Worm (Caenorhabditis elegans) whole organism, L4 larva: Measurements from ENCODE around the gene mrck-1.
A peak's percentile ranks its signal among the peaks of the same experiment; 100 is the strongest.

Experiments
- F10B5.3 ChIP-seq: sonication (generic microtip); optimal IDR thresholded peaks from 2 replicates; lab custom pipeline; 2016; ENCODE audit warnings: mild to moderate bottlenecking, missing genetic modification characterization, missing compliant biosample characterization
- F44E2.7 ChIP-seq: fragments of 200-800 bp; sonication (Bioruptor generic); IDR thresholded peaks from 2 replicates; pipeline ENCODE4 v2.1.2; 2022; ENCODE audit warnings: missing genetic modification characterization, missing compliant biosample characterization
- R02D3.7 ChIP-seq: fragments of 150-350 bp; sonication (generic microtip); optimal IDR thresholded peaks from 3 replicates; lab custom pipeline; 2014; ENCODE audit warnings: missing biosample characterization, missing genetic modification characterization
- T20F7.1 ChIP-seq: fragments of 200-800 bp; sonication (Bioruptor generic); optimal IDR thresholded peaks from 2 replicates; lab custom pipeline; 2018; ENCODE audit warnings: mild to moderate bottlenecking, missing genetic modification characterization, missing compliant biosample characterization
- T26A8.4 ChIP-seq: fragments of 200-800 bp; sonication (Bioruptor generic); IDR thresholded peaks from 2 replicates; pipeline ENCODE4 v1.3.6; 2022; ENCODE audit warnings: missing genetic modification characterization, missing compliant biosample characterization
- Y48G9A.11 ChIP-seq: fragments of 200-800 bp; sonication (Bioruptor generic); IDR thresholded peaks from 2 replicates; pipeline ENCODE4 v1.3.6; 2022; ENCODE audit warnings: missing genetic modification reagents, missing genetic modification characterization, missing compliant biosample characterization
- Y5F2A.4 ChIP-seq: fragments of 200-800 bp; sonication (Bioruptor generic); optimal IDR thresholded peaks from 2 replicates; lab custom pipeline; 2018; ENCODE audit warnings: mild to moderate bottlenecking, missing genetic modification characterization, missing compliant biosample characterization
- Y75B8A.6 ChIP-seq: fragments of 200-800 bp; sonication (Bioruptor generic); IDR thresholded peaks from 2 replicates; pipeline ENCODE4 v1.3.6; 2022; ENCODE audit warnings: missing genetic modification reagents, missing genetic modification characterization, missing compliant biosample characterization
- ZK546.5 ChIP-seq, 2 experiments: sonication (generic microtip); optimal IDR thresholded peaks; 2 replicates each; lab custom pipeline; 2017; ENCODE audit warnings: missing biosample characterization in 2 of 2, missing genetic modification characterization in 2 of 2
- attf-4 ChIP-seq: sonication (generic microtip); optimal IDR thresholded peaks from 3 replicates; lab custom pipeline; 2017; ENCODE audit warnings: missing biosample characterization, missing genetic modification characterization
- ceh-28 ChIP-seq: fragments of 150-350 bp; optimal IDR thresholded peaks from 2 replicates; lab custom pipeline; 2014; ENCODE audit warnings: missing biosample characterization, missing genetic modification reagents, missing genetic modification characterization
- ceh-44 ChIP-seq: fragments of 200-800 bp; sonication (Bioruptor generic); IDR thresholded peaks from 2 replicates; pipeline ENCODE4 v1.3.6; 2022; ENCODE audit warnings: missing genetic modification reagents, missing genetic modification characterization, missing compliant biosample characterization
- ceh-82 ChIP-seq: sonication (generic microtip); optimal IDR thresholded peaks from 2 replicates; lab custom pipeline; 2017; ENCODE audit warnings: missing biosample characterization, missing genetic modification characterization
- cey-2 ChIP-seq: sonication (generic microtip); optimal IDR thresholded peaks from 3 replicates; lab custom pipeline; 2017; ENCODE audit warnings: missing genetic modification characterization, mild to moderate bottlenecking, missing compliant biosample characterization, antibody characterized with exemption, borderline replicate concordance; ENCODE audit not compliant: insufficient read depth
- daf-12 ChIP-seq: fragments of 150-350 bp; optimal IDR thresholded peaks from 2 replicates; lab custom pipeline; 2014; ENCODE audit warnings: missing biosample characterization, missing genetic modification reagents, missing genetic modification characterization
- daf-16 ChIP-seq, 3 experiments: sonication (generic microtip); optimal IDR thresholded peaks; 2 replicates each; lab custom pipeline; 2016 to 2017; ENCODE audit warnings: missing genetic modification characterization in 3 of 3, missing genetic modification reagents in 3 of 3, mild to moderate bottlenecking in 2 of 3, missing compliant biosample characterization in 2 of 3, missing biosample characterization in 1 of 3, moderate library complexity in 1 of 3
- daf-19 ChIP-seq: fragments of 200-800 bp; sonication (Bioruptor generic); conservative IDR thresholded peaks from 2 replicates; pipeline ENCODE4 v1.3.6; 2022; ENCODE audit warnings: missing genetic modification characterization, missing compliant biosample characterization
- egl-27 ChIP-seq: sonication (generic microtip); optimal IDR thresholded peaks from 3 replicates; lab custom pipeline; 2017; ENCODE audit warnings: missing biosample characterization, missing genetic modification reagents, missing genetic modification characterization
- fkh-10 ChIP-seq: fragments of 150-350 bp; optimal IDR thresholded peaks from 2 replicates; lab custom pipeline; 2014; ENCODE audit warnings: missing biosample characterization, missing genetic modification reagents, missing genetic modification characterization
- gei-8 ChIP-seq: fragments of 200-800 bp; sonication (Bioruptor generic); optimal IDR thresholded peaks from 2 replicates; lab custom pipeline; 2018; ENCODE audit warnings: mild to moderate bottlenecking, missing genetic modification characterization, missing compliant biosample characterization
- hif-1 ChIP-seq, 2 experiments: sonication (generic microtip); optimal IDR thresholded peaks; 2 replicates each; lab custom pipeline; 2016 to 2017; ENCODE audit warnings: missing compliant biosample characterization in 2 of 2, missing genetic modification characterization in 2 of 2, missing genetic modification reagents in 2 of 2, missing genotype in 2 of 2, mild to moderate bottlenecking in 1 of 2
- hlh-11 ChIP-seq: fragments of 200-800 bp; sonication (Bioruptor generic); optimal IDR thresholded peaks from 2 replicates; lab custom pipeline; 2018; ENCODE audit warnings: mild to moderate bottlenecking, missing genetic modification characterization, missing compliant biosample characterization
- hlh-30 ChIP-seq: sonication (generic microtip); optimal IDR thresholded peaks from 2 replicates; lab custom pipeline; 2017; ENCODE audit warnings: antibody characterized with exemption, mild to moderate bottlenecking, missing genetic modification characterization, missing compliant biosample characterization; ENCODE audit not compliant: insufficient read depth
- lin-13 ChIP-seq: fragments of 150-350 bp; optimal IDR thresholded peaks from 2 replicates; lab custom pipeline; 2014; ENCODE audit warnings: missing biosample characterization, missing genetic modification reagents, missing genetic modification characterization
- lin-29 ChIP-seq: fragments of 200-800 bp; sonication (Bioruptor generic); IDR thresholded peaks from 2 replicates; pipeline ENCODE4 v1.3.6; 2022; ENCODE audit warnings: missing genetic modification reagents, missing genetic modification characterization, missing compliant biosample characterization
- lin-38 ChIP-seq: fragments of 200-800 bp; sonication (Bioruptor generic); IDR thresholded peaks from 2 replicates; pipeline ENCODE4 v1.3.6; 2022; ENCODE audit warnings: missing genetic modification reagents, missing genetic modification characterization, missing compliant biosample characterization
- lsy-2 ChIP-seq, 2 experiments: fragments of 150-350 bp in 1 of 2; sonication (generic microtip) in 1 of 2; optimal IDR thresholded peaks; 2 replicates each; lab custom pipeline; 2014 to 2017; ENCODE audit warnings: missing biosample characterization in 2 of 2, missing genetic modification characterization in 2 of 2
- mdl-1 ChIP-seq, 2 experiments: fragments of 150-350 bp in 1 of 2; sonication (generic microtip) in 1 of 2; optimal IDR thresholded peaks; 2 replicates each; lab custom pipeline; 2014 to 2017; ENCODE audit warnings: missing biosample characterization in 2 of 2, missing genetic modification characterization in 2 of 2
- mdt-29 ChIP-seq: fragments of 200-800 bp; sonication (Bioruptor generic); IDR thresholded peaks from 2 replicates; pipeline ENCODE4 v1.3.6; 2022; ENCODE audit warnings: missing genetic modification reagents, missing genetic modification characterization, missing compliant biosample characterization
- mep-1 ChIP-seq: fragments of 150-350 bp; sonication (generic microtip); optimal IDR thresholded peaks from 3 replicates; lab custom pipeline; 2014; ENCODE audit warnings: missing biosample characterization, missing genetic modification characterization
- mes-2 ChIP-seq: sonication (generic microtip); optimal IDR thresholded peaks from 2 replicates; lab custom pipeline; 2016; ENCODE audit warnings: missing genotype, mild to moderate bottlenecking, missing genetic modification characterization, missing compliant biosample characterization; ENCODE audit not compliant: poor library complexity, severe bottlenecking
- mxl-2 ChIP-seq: fragments of 200-800 bp; sonication (Bioruptor generic); conservative IDR thresholded peaks from 2 replicates; pipeline ENCODE4 v1.3.6; 2022; ENCODE audit warnings: missing genetic modification reagents, missing genetic modification characterization, missing compliant biosample characterization
- nhr-10 ChIP-seq: fragments of 150-350 bp; optimal IDR thresholded peaks from 2 replicates; lab custom pipeline; 2014; ENCODE audit warnings: missing biosample characterization, missing genetic modification characterization
- nhr-25 ChIP-seq: sonication (generic microtip); optimal IDR thresholded peaks from 2 replicates; lab custom pipeline; 2017; ENCODE audit warnings: missing genetic modification characterization, mild to moderate bottlenecking, missing compliant biosample characterization, antibody characterized with exemption, moderate library complexity, borderline replicate concordance; ENCODE audit not compliant: insufficient read depth
- nhr-42 ChIP-seq: fragments of 200-800 bp; sonication (Bioruptor generic); IDR thresholded peaks from 2 replicates; pipeline ENCODE4 v1.3.6; 2022; ENCODE audit warnings: missing genetic modification characterization, missing compliant biosample characterization
- pha-4 ChIP-seq, 2 experiments: fragments of 150-350 bp in 1 of 2; fragments of 200-800 bp in 1 of 2; sonication (Bioruptor generic) in 1 of 2; IDR thresholded peaks in 1 of 2; optimal IDR thresholded peaks in 1 of 2; 2 replicates each; pipeline versions ENCODE4 v1.3.6 to Lab custom; 2014 to 2022; ENCODE audit warnings: missing genetic modification characterization in 2 of 2, missing genetic modification reagents in 2 of 2, missing biosample characterization in 1 of 2, missing compliant biosample characterization in 1 of 2
- sdz-12 ChIP-seq: fragments of 200-800 bp; sonication (Bioruptor generic); optimal IDR thresholded peaks from 2 replicates; lab custom pipeline; 2018; ENCODE audit warnings: mild to moderate bottlenecking, missing genetic modification characterization, missing compliant biosample characterization
- skn-1 ChIP-seq: fragments of 150-350 bp; optimal IDR thresholded peaks from 2 replicates; lab custom pipeline; 2014; ENCODE audit warnings: missing biosample characterization, missing genetic modification characterization
- snpc-1.2 ChIP-seq: fragments of 200-800 bp; sonication (Bioruptor generic); IDR thresholded peaks from 2 replicates; pipeline ENCODE4 v1.3.6; 2022; ENCODE audit warnings: missing genetic modification reagents, missing genetic modification characterization, missing compliant biosample characterization
- spr-1 ChIP-seq: sonication (generic microtip); optimal IDR thresholded peaks from 2 replicates; lab custom pipeline; 2016; ENCODE audit warnings: mild to moderate bottlenecking, missing genetic modification characterization, missing compliant biosample characterization
- tra-1 ChIP-seq: fragments of 200-800 bp; sonication (Bioruptor generic); IDR thresholded peaks from 2 replicates; pipeline ENCODE4 v1.3.6; 2022; ENCODE audit warnings: missing genetic modification reagents, missing genetic modification characterization, missing compliant biosample characterization
- unc-130 ChIP-seq: sonication (generic microtip); optimal IDR thresholded peaks from 2 replicates; lab custom pipeline; 2016; ENCODE audit warnings: missing genetic modification reagents, missing genetic modification characterization, missing compliant biosample characterization
- unc-62 ChIP-seq, 3 experiments: fragments of 150-350 bp in 1 of 3; sonication (generic microtip); optimal IDR thresholded peaks in 2 of 3; peaks in 1 of 3; 1 replicate in 1 of 3; 2 replicates in 2 of 3; lab custom pipeline; 2014 to 2017; ENCODE audit warnings: missing biosample characterization in 3 of 3, missing genetic modification characterization in 3 of 3, missing genetic modification reagents in 3 of 3, missing genotype in 1 of 3
- zag-1 ChIP-seq: fragments of 150-350 bp; optimal IDR thresholded peaks from 2 replicates; lab custom pipeline; 2014; ENCODE audit warnings: missing biosample characterization, missing genetic modification characterization
- zfp-2 ChIP-seq: sonication (generic microtip); optimal IDR thresholded peaks from 2 replicates; lab custom pipeline; 2016; ENCODE audit warnings: mild to moderate bottlenecking, missing genetic modification characterization, missing compliant biosample characterization
- zfp-3 ChIP-seq: fragments of 200-800 bp; sonication (Bioruptor generic); conservative IDR thresholded peaks from 2 replicates; pipeline ENCODE4 v1.3.6; 2022; ENCODE audit warnings: missing genetic modification reagents, missing genetic modification characterization, missing compliant biosample characterization
- zip-2 ChIP-seq: fragments of 150-350 bp; optimal IDR thresholded peaks from 2 replicates; lab custom pipeline; 2014; ENCODE audit warnings: missing biosample characterization, missing genetic modification characterization
- ztf-7 ChIP-seq: fragments of 150-350 bp; optimal IDR thresholded peaks from 2 replicates; lab custom pipeline; 2014; ENCODE audit warnings: missing biosample characterization, missing genetic modification characterization

The mrck-1 gene

ce11 chrV:6228400-6228895 lies 38.6 kb downstream of the mrck-1 start:
- TF ChIP-seq unc-62 (GFP tag; optimal IDR thresholded peaks at IDR 0.05 in 1 of 2; lab: Kevin White, UChicago) (peak in 1 of 2 experiments; percentile 90), unc-62 (tag; optimal IDR thresholded peaks at IDR 0.05; lab: Kevin White, UChicago) (no peak), daf-16 (GFP tag; optimal IDR thresholded peaks at IDR 0.05; lab: Kevin White, UChicago) (no peak), daf-16 (tag; optimal IDR thresholded peaks at IDR 0.05; lab: Kevin White, UChicago) (peak; percentile 17), nhr-25 (tag; lab: Kevin White, UChicago) (no peak), zfp-3 (no peak; the same call in 1 of the 2 replicates), lin-13 (GFP tag; lab: Kevin White, UChicago) (peak; percentile 63), zfp-2 (tag; lab: Kevin White, UChicago) (no peak), T26A8.4 (GFP tag; lab: Robert Waterston, UW) (no peak), spr-1 (no peak), F44E2.7 (GFP tag; lab: Robert Waterston, UW) (no peak), zag-1 (peak; percentile 22), ZK546.5 (tag; optimal IDR thresholded peaks at IDR 0.05; lab: Kevin White, UChicago) (no peak), mdl-1 (tag; optimal IDR thresholded peaks at IDR 0.05; lab: Kevin White, UChicago) (peak in 1 of 2 experiments; percentile 51), cey-2 (tag; lab: Kevin White, UChicago) (no peak), gei-8 (no peak), mxl-2 (GFP tag; lab: Robert Waterston, UW) (no peak), tra-1 (GFP tag; lab: Robert Waterston, UW) (0 out of 2 replicates have a peak, but pooled peaks have one; percentile 10), ceh-28 (tag; lab: Kevin White, UChicago) (no peak), snpc-1.2 (GFP tag; lab: Robert Waterston, UW) (peak; percentile 54), zip-2 (tag; lab: Kevin White, UChicago) (no peak), hif-1 (tag; optimal IDR thresholded peaks at IDR 0.05; lab: Kevin White, UChicago) (no peak), lsy-2 (tag; optimal IDR thresholded peaks at IDR 0.05; lab: Kevin White, UChicago) (peak in 1 of 2 experiments; percentile 69), ceh-82 (tag; lab: Kevin White, UChicago) (no peak), mdt-29 (GFP tag; lab: Robert Waterston, UW) (peak; percentile 42; the same call in 1 of the 2 replicates), daf-12 (no peak), hlh-11 (tag; lab: Kevin White, UChicago) (peak; percentile 42), hlh-30 (tag; lab: Kevin White, UChicago) (peak; percentile 65), nhr-10 (tag; lab: Kevin White, UChicago) (peak; percentile 79), lin-29 (GFP tag; lab: Robert Waterston, UW) (no peak), lin-38 (GFP tag; lab: Robert Waterston, UW) (no peak), daf-19 (GFP tag; lab: Robert Waterston, UW) (no peak), nhr-42 (GFP tag; lab: Robert Waterston, UW) (no peak), Y48G9A.11 (GFP tag; lab: Robert Waterston, UW) (no peak), skn-1 (no peak), pha-4 (GFP tag; IDR thresholded peaks at IDR 0.05; lab: Robert Waterston, UW) (peak; percentile 51; the same call in 1 of the 2 replicates), pha-4 (tag; optimal IDR thresholded peaks at IDR 0.05; lab: Kevin White, UChicago) (peak; percentile 50), sdz-12 (GFP tag; lab: Kevin White, UChicago) (no peak), F10B5.3 (tag; lab: Kevin White, UChicago) (no peak), mes-2 (peak; percentile 42), Y75B8A.6 (GFP tag; lab: Robert Waterston, UW) (peak; percentile 51; the same call in 1 of the 2 replicates), Y5F2A.4 (GFP tag; lab: Kevin White, UChicago) (no peak), T20F7.1 (GFP tag; lab: Kevin White, UChicago) (no peak), attf-4 (no peak), R02D3.7 (tag; lab: Kevin White, UChicago) (no peak), ceh-44 (0 out of 2 replicates have a peak, but pooled peaks have one; percentile 34), unc-130 (no peak), egl-27 (tag; lab: Kevin White, UChicago) (no peak), fkh-10 (GFP tag; lab: Kevin White, UChicago) (no peak), ztf-7 (tag; lab: Kevin White, UChicago) (no peak), mep-1 (tag; lab: Kevin White, UChicago) (peak; percentile 14)
